Worm (Caenorhabditis elegans): ENCODE data around the gene cyn-6.

ce11 chrIII:794000-794399, 20.8 kb downstream of the cyn-6 start, which contains the start of gene rps-29:
- TF ChIP-seq Y22D7AL.16 (tag; optimal IDR thresholded peaks at IDR 0.05), result no peak
- no peak for TF ChIP-seq hlh-30 (tag; optimal IDR thresholded peaks at IDR 0.05; ENCODE audit: insufficient read depth)
- no peak for TF ChIP-seq lin-11 (tag; optimal IDR thresholded peaks at IDR 0.05)
- TF ChIP-seq ceh-14 (tag; optimal IDR thresholded peaks at IDR 0.05), result no peak
- TF ChIP-seq ceh-31 (tag; optimal IDR thresholded peaks at IDR 0.05), result no peak
- TF ChIP-seq syd-9 (tag; optimal IDR thresholded peaks at IDR 0.05), result no peak
- TF ChIP-seq sox-4 (tag; optimal IDR thresholded peaks at IDR 0.05), result no peak
- no peak for TF ChIP-seq fkh-10 (GFP tag; optimal IDR thresholded peaks at IDR 0.05)
- TF ChIP-seq ceh-30 (tag; optimal IDR thresholded peaks at IDR 0.05), result no peak
- TF ChIP-seq ceh-45 (GFP tag; IDR thresholded peaks at IDR 0.05), result no peak

All from whole organism, late embryonic.